Worm (Caenorhabditis elegans): ENCODE data around the gene B0546.5.

B0546.5 gene

ce11 chrIV:3378080-3378804, 11.7 kb downstream of the B0546.5 start, which contains the start of gene otub-4:
TSS of gene otub-4 (minus strand) at chrIV:3378130.
- TF ChIP-seq efl-1 (GFP tag; optimal IDR thresholded peaks at IDR 0.05), result no peak
- TF ChIP-seq mcd-1 (GFP tag; IDR thresholded peaks at IDR 0.05), result peak; percentile 58; the same call in 1 of the 2 replicates
- TF ChIP-seq cebp-1 (GFP tag; IDR thresholded peaks at IDR 0.05), result no peak
- TF ChIP-seq cebp-1 (tag; optimal IDR thresholded peaks at IDR 0.05), result peak; percentile 24

- TF ChIP-seq repo-1 (tag; optimal IDR thresholded peaks at IDR 0.05), result peak; percentile 74
- TF ChIP-seq ztf-26 (tag; optimal IDR thresholded peaks at IDR 0.05), result peak; percentile 35
- no peak for TF ChIP-seq C06A6.2 (GFP tag; conservative IDR thresholded peaks at IDR 0.05)
- no peak for TF ChIP-seq bed-2 (GFP tag; IDR thresholded peaks at IDR 0.05)
- TF ChIP-seq lin-35 (GFP tag; optimal IDR thresholded peaks at IDR 0.05), result peak in 1 of 3 experiments; percentile 1
- peak; percentile 32 for TF ChIP-seq F52B5.7 (tag; optimal IDR thresholded peaks at IDR 0.05)
- no peak for TF ChIP-seq ceh-40 (GFP tag; IDR thresholded peaks at IDR 0.05)
Measured at ce11 chrIV:3373370-3373769, 16.5 kb downstream of the B0546.5 start.

ce11 chrIV:3368638-3369247, 21.2 kb downstream of the B0546.5 start, which contains the start of gene vha-19:
TSS of gene vha-19 (plus strand) at chrIV:3369197.
- no peak for TF ChIP-seq Y79H2A.3 (GFP tag; conservative IDR thresholded peaks at IDR 0.05)
- peak; percentile 13 for TF ChIP-seq ceh-27 (GFP tag; optimal IDR thresholded peaks at IDR 0.05)
- TF ChIP-seq ztf-18 (tag; optimal IDR thresholded peaks at IDR 0.05), result peak; percentile 20
- TF ChIP-seq cebp-1 (GFP tag; IDR thresholded peaks at IDR 0.05), result no peak
- peak; percentile 73 for TF ChIP-seq cebp-1 (tag; optimal IDR thresholded peaks at IDR 0.05)
- peak; percentile 4 for TF ChIP-seq efl-1 (GFP tag; optimal IDR thresholded peaks at IDR 0.05)
- peak; percentile 78 for TF ChIP-seq nhr-80 (tag; optimal IDR thresholded peaks at IDR 0.05)
- no peak for TF ChIP-seq F39B2.1 (GFP tag; IDR thresholded peaks at IDR 0.05)
- TF ChIP-seq lin-54 (GFP tag; optimal IDR thresholded peaks at IDR 0.05), result peak; percentile 17
- peak; percentile 54 for TF ChIP-seq attf-5 (GFP tag; optimal IDR thresholded peaks at IDR 0.05)

ce11 chrIV:3363784-3364183, 26.1 kb downstream of the B0546.5 start:
- TF ChIP-seq hmg-1.2 (GFP tag; IDR thresholded peaks at IDR 0.05) (peak; percentile 90), fkh-3 (tag; optimal IDR thresholded peaks at IDR 0.05) (no peak), zim-3 (tag; optimal IDR thresholded peaks at IDR 0.05) (no peak), dpl-1 (GFP tag; optimal IDR thresholded peaks at IDR 0.05) (no peak), mxl-1 (tag; optimal IDR thresholded peaks at IDR 0.05) (no peak), B0336.3 (GFP tag; IDR thresholded peaks at IDR 0.05) (no peak)

- no peak for TF ChIP-seq T26A5.8 (tag; optimal IDR thresholded peaks at IDR 0.05)
- no peak for TF ChIP-seq nhr-120 (GFP tag; IDR thresholded peaks at IDR 0.05)
Measured at ce11 chrIV:3363221-3363620, 26.7 kb downstream of the B0546.5 start, which contains the start of gene Y55H10A.2. TSS of gene Y55H10A.2 (plus strand) at chrIV:3363521.

ce11 chrIV:3354757-3355156, 35.1 kb downstream of the B0546.5 start, which contains the start of gene F42A6.1:
TSS of gene F42A6.1 (plus strand) at chrIV:3355057.
- no peak for TF ChIP-seq aptf-2 (GFP tag; conservative IDR thresholded peaks at IDR 0.05)
- no peak for TF ChIP-seq nhr-179 (tag; optimal IDR thresholded peaks at IDR 0.05)
- no peak for TF ChIP-seq unc-62 (GFP tag; optimal IDR thresholded peaks at IDR 0.05)
- no peak for TF ChIP-seq ztf-18 (tag; optimal IDR thresholded peaks at IDR 0.05)
- TF ChIP-seq nhr-120 (GFP tag; IDR thresholded peaks at IDR 0.05), result no peak
- TF ChIP-seq hrde-1 (tag; optimal IDR thresholded peaks at IDR 0.05; ENCODE audit: borderline replicate concordance), result no peak
- TF ChIP-seq B0261.1 (tag; optimal IDR thresholded peaks at IDR 0.05), result no peak
- TF ChIP-seq C06A6.2 (GFP tag; conservative IDR thresholded peaks at IDR 0.05), result no peak
- no peak for TF ChIP-seq snpc-1.1 (tag; optimal IDR thresholded peaks at IDR 0.05; ENCODE audit: insufficient read depth)
- TF ChIP-seq ztf-28 (GFP tag; IDR thresholded peaks at IDR 0.05), result no peak
- TF ChIP-seq nfya-2 (GFP tag; IDR thresholded peaks at IDR 0.05), result no peak
- no peak for TF ChIP-seq ztf-25 (GFP tag; IDR thresholded peaks at IDR 0.05)
- no peak for TF ChIP-seq dox-1 (GFP tag; IDR thresholded peaks at IDR 0.05)
- no peak for TF ChIP-seq nhr-90 (tag; optimal IDR thresholded peaks at IDR 0.05)
- TF ChIP-seq lir-1 (GFP tag; conservative IDR thresholded peaks at IDR 0.05), result no peak
- TF ChIP-seq mel-28 (tag; optimal IDR thresholded peaks at IDR 0.05; ENCODE audit: borderline replicate concordance), result no peak
